Fruit fly (Drosophila melanogaster) Kc167 (cell line): ENCODE measurements around the gene KP78a.

ENCODE experiments used
- Myc ChIP-seq: fragments of >200 bp; optimal IDR thresholded peaks from 2 replicates; lab custom pipeline; 2017; ENCODE audit warnings: missing external identifiers
- Sin3A ChIP-seq: fragments of >200 bp; optimal IDR thresholded peaks from 2 replicates; lab custom pipeline; 2018; ENCODE audit warnings: missing external identifiers
- h ChIP-seq: fragments of >200 bp; optimal IDR thresholded peaks from 3 replicates; lab custom pipeline; 2018; ENCODE audit warnings: missing external identifiers
- insv ChIP-seq: fragments of >200 bp; optimal IDR thresholded peaks from 3 replicates; lab custom pipeline; 2018; ENCODE audit warnings: missing external identifiers
- psq ChIP-seq: fragments of >200 bp; optimal IDR thresholded peaks from 2 replicates; lab custom pipeline; 2017; ENCODE audit warnings: missing external identifiers
- ttk ChIP-seq: sonication (Bioruptor generic); optimal IDR thresholded peaks from 2 replicates; lab custom pipeline; 2017; ENCODE audit warnings: missing external identifiers

Gene KP78a

dm6 chr3R:11330713-11331112 is 22.2 kb downstream of the KP78a start:
- TF ChIP-seq Myc (no peak), insv (lab: Kevin White, UChicago) (no peak), h (lab: Kevin White, UChicago) (no peak), ttk (lab: Kevin White, UChicago) (no peak), psq (no peak)

dm6 chr3R:11328180-11328579 is 24.8 kb downstream of the KP78a start, which contains the start of gene pros:
Gene pros (plus strand): TSS chr3R:11328480.
- TF ChIP-seq Myc (no peak), Sin3A (lab: Kevin White, UChicago) (no peak), insv (lab: Kevin White, UChicago) (no peak), h (lab: Kevin White, UChicago) (no peak), ttk (lab: Kevin White, UChicago) (no peak), psq (no peak)

- TF ChIP-seq Sin3A (lab: Kevin White, UChicago) (no peak), psq (no peak), Myc (no peak), ttk (lab: Kevin White, UChicago) (no peak), h (lab: Kevin White, UChicago) (no peak), insv (lab: Kevin White, UChicago) (no peak)
These were observed 36.3 kb downstream of the KP78a start for dm6 chr3R:11316667-11317066.

DNA sequence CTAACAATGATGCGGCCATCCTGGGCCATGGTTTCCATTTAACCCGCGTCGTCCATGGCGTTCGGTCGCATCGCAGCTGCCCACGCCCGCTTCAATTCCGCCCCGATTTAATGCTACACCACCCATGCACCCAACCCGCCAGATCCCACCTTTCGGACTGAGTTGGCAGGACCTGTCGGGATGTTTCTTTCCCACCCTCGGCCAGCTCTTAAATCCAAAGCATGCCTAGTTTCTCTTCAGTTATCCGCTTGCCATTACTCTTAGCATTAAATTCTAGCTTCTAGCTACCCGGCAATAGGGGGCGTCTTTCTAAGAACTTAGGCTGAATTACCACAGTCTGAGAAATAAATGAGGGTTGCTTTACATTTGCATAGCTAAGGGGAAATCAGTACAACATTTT is 40.6 kb downstream of the KP78a start:
- TF ChIP-seq Sin3A (lab: Kevin White, UChicago), result no peak
- peak; percentile 73 for TF ChIP-seq h (lab: Kevin White, UChicago)

- TF ChIP-seq h (lab: Kevin White, UChicago) (no peak), Myc (no peak), insv (lab: Kevin White, UChicago) (no peak), ttk (lab: Kevin White, UChicago) (no peak), Sin3A (lab: Kevin White, UChicago) (no peak), psq (no peak)
These were observed 42.3 kb downstream of the KP78a start for dm6 chr3R:11310669-11311068.

DNA sequence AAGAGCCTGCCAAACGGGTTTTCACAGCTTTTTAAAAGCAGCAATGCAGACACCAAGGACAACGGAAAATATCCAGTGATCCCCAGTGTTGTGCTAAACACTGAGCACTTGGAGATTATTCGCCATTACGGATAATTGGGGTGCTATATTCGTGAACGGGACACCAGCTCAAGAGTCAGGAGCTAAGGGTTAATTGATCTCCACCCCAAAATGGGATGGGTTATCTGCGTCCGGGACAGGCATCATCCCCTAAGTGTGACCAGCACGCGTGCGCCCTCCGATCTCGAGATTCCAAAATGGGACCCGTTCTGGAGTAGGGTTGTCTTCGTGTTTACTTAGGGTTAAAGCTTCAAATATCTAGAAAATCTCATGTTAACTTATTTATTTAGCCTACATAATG is 47.0 kb downstream of the KP78a start:
- no peak for TF ChIP-seq psq
- TF ChIP-seq Sin3A (lab: Kevin White, UChicago), result no peak
- TF ChIP-seq h (lab: Kevin White, UChicago), result no peak
- TF ChIP-seq insv (lab: Kevin White, UChicago), result no peak
- no peak for TF ChIP-seq Myc
- TF ChIP-seq ttk (lab: Kevin White, UChicago), result no peak

- TF ChIP-seq Sin3A (lab: Kevin White, UChicago) (no peak), psq (no peak), ttk (lab: Kevin White, UChicago) (no peak), insv (lab: Kevin White, UChicago) (no peak), Myc (no peak), h (lab: Kevin White, UChicago) (no peak)
These were observed 50.0 kb downstream of the KP78a start for dm6 chr3R:11302936-11303335.
